In the genomic region with DNA sequence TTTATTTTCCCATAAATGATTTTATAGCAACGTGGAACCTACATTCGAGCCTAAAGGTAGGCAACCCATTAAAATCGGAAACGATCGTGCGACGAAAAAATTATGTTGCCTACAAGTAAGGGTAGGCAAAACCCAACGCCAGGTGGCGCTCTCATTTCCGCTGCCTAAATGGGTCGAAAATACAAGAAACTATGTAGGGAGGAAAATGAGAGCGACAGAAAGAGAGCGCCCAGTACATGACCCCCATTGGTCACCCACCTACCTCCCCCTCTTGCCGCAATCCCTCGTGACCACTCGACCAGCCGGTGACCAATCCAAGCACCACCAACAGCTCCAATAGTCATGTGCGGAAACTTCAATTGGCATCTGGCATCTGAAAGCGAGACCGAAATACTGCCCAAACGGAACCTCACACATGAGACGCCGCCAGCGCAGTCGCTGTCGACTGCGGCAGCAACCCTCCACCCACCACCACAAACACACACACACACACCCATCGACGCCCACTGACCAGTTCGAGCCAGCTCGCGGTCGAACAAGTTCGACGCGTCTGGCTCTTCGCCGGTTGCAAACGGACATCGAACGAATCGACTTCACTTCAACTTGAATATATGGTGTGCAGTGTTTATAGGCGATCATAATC, we compare ENCODE assay signal across 1 fruit fly cellular context.
TF ChIP-seq lines count a peak whose summit lies in the region.

No protein-coding gene starts in this region.

TF ChIP-seq in whole organism, embryonic, 481 proteins besides CTCF, POLR2A, EP300 and RAD21 (continued from another document and continues in another):
- TF ChIP-seq lilli (GFP tag; optimal IDR thresholded peaks at IDR 0.05; lab: Kevin White, UChicago) = peak; percentile 49
- peak; percentile 83 for TF ChIP-seq Hsf (GFP tag; optimal IDR thresholded peaks at IDR 0.05; lab: Kevin White, UChicago)
- peak; percentile 65 for TF ChIP-seq CG13624 (GFP tag; optimal IDR thresholded peaks at IDR 0.05; lab: Kevin White, UChicago)
- TF ChIP-seq sna (GFP tag; IDR thresholded peaks at IDR 0.05; lab: Robert Waterston, UW; ENCODE audit: partially characterized antibody) = no peak
- TF ChIP-seq corto (GFP tag; optimal IDR thresholded peaks at IDR 0.05; lab: Kevin White, UChicago) = no peak
- TF ChIP-seq Bgb (GFP tag; IDR thresholded peaks at IDR 0.05; lab: Robert Waterston, UW; ENCODE audit: partially characterized antibody) = no peak
- TF ChIP-seq CG11723 (GFP tag; optimal IDR thresholded peaks at IDR 0.05; lab: Kevin White, UChicago) = peak; percentile 80
- peak; percentile 73 for TF ChIP-seq tgo (GFP tag; IDR thresholded peaks at IDR 0.05; lab: Robert Waterston, UW)
- no peak for TF ChIP-seq CG6791 (GFP tag; IDR thresholded peaks at IDR 0.05; lab: Robert Waterston, UW; ENCODE audit: partially characterized antibody)
- TF ChIP-seq da (GFP tag; optimal IDR thresholded peaks at IDR 0.05; lab: Kevin White, UChicago) = peak; percentile 41
- peak; percentile 41; the same call in 1 of the 2 replicates for TF ChIP-seq CG4730 (GFP tag; IDR thresholded peaks at IDR 0.05; lab: Robert Waterston, UW)
- no peak for TF ChIP-seq CG12769 (tag; optimal IDR thresholded peaks at IDR 0.05; lab: Kevin White, UChicago)
- TF ChIP-seq ewg (GFP tag; optimal IDR thresholded peaks at IDR 0.05; lab: Kevin White, UChicago) = peak; percentile 81
- TF ChIP-seq Fer2 (tag; optimal IDR thresholded peaks at IDR 0.05; lab: Kevin White, UChicago) = peak; percentile 72
- TF ChIP-seq Xrp1 (GFP tag; IDR thresholded peaks at IDR 0.05; lab: Robert Waterston, UW) = peak; percentile 49; the same call in 1 of the 2 replicates
- peak; percentile 95 for TF ChIP-seq CG11456 (GFP tag; IDR thresholded peaks at IDR 0.05; lab: Robert Waterston, UW)
- peak; percentile 69 for TF ChIP-seq Hr3 (GFP tag; optimal IDR thresholded peaks at IDR 0.05; lab: Kevin White, UChicago)
- peak; percentile 73 for TF ChIP-seq crc (GFP tag; optimal IDR thresholded peaks at IDR 0.05; lab: Kevin White, UChicago)
- peak; percentile 91 for TF ChIP-seq CG9817 (tag; optimal IDR thresholded peaks at IDR 0.05; lab: Kevin White, UChicago)
- TF ChIP-seq CG17568 (GFP tag; optimal IDR thresholded peaks at IDR 0.05; lab: Kevin White, UChicago) = peak; percentile 67
- TF ChIP-seq CG2889 (GFP tag; IDR thresholded peaks at IDR 0.05; lab: Robert Waterston, UW) = no peak
- peak; percentile 71 for TF ChIP-seq CG8944 (GFP tag; optimal IDR thresholded peaks at IDR 0.05; lab: Kevin White, UChicago)
- TF ChIP-seq amos (GFP tag; IDR thresholded peaks at IDR 0.05; lab: Robert Waterston, UW; ENCODE audit: partially characterized antibody) = no peak
- no peak for TF ChIP-seq CG18476 (GFP tag; optimal IDR thresholded peaks at IDR 0.05; lab: Kevin White, UChicago)
- peak; percentile 76 for TF ChIP-seq CG1529 (GFP tag; optimal IDR thresholded peaks at IDR 0.05; lab: Kevin White, UChicago)
- TF ChIP-seq CG5245 (GFP tag; optimal IDR thresholded peaks at IDR 0.05; lab: Kevin White, UChicago) = peak; percentile 72
- peak; percentile 91 for TF ChIP-seq CG7271 (tag; optimal IDR thresholded peaks at IDR 0.05; lab: Kevin White, UChicago)
- TF ChIP-seq pzg (GFP tag; optimal IDR thresholded peaks at IDR 0.05; lab: Kevin White, UChicago) = no peak
- peak; percentile 26 for TF ChIP-seq CG2120 (GFP tag; optimal IDR thresholded peaks at IDR 0.05; lab: Kevin White, UChicago)
- no peak for TF ChIP-seq dan (GFP tag; IDR thresholded peaks at IDR 0.05; lab: Robert Waterston, UW)
- peak; percentile 74 for TF ChIP-seq nmo (GFP tag; optimal IDR thresholded peaks at IDR 0.05; lab: Kevin White, UChicago)
- peak; percentile 70 for TF ChIP-seq Nf-YA (GFP tag; IDR thresholded peaks at IDR 0.05; lab: Robert Waterston, UW)
- TF ChIP-seq CG11504 (tag; optimal IDR thresholded peaks at IDR 0.05; lab: Kevin White, UChicago) = peak; percentile 70
- TF ChIP-seq CG6689 (GFP tag; IDR thresholded peaks at IDR 0.05; lab: Robert Waterston, UW) = peak; percentile 70
- TF ChIP-seq HLHmδ (GFP tag; optimal IDR thresholded peaks at IDR 0.05; lab: Kevin White, UChicago) = peak; percentile 78
- TF ChIP-seq Dip2 (GFP tag; IDR thresholded peaks at IDR 0.05; lab: Robert Waterston, UW) = peak; percentile 94
- TF ChIP-seq en (GFP tag; optimal IDR thresholded peaks at IDR 0.05; lab: Kevin White, UChicago) = peak; percentile 51
- TF ChIP-seq Dll (GFP tag; IDR thresholded peaks at IDR 0.05; lab: Robert Waterston, UW; ENCODE audit: partially characterized antibody) = no peak
- TF ChIP-seq knrl (GFP tag; IDR thresholded peaks at IDR 0.05; lab: Robert Waterston, UW; ENCODE audit: partially characterized antibody) = no peak
- TF ChIP-seq Hand (GFP tag; optimal IDR thresholded peaks at IDR 0.05; lab: Kevin White, UChicago) = no peak
- TF ChIP-seq Six4 (GFP tag; optimal IDR thresholded peaks at IDR 0.05; lab: Kevin White, UChicago) = peak; percentile 54
- TF ChIP-seq nom (GFP tag; optimal IDR thresholded peaks at IDR 0.05; lab: Kevin White, UChicago) = peak; percentile 76
- TF ChIP-seq trem (tag; optimal IDR thresholded peaks at IDR 0.05; lab: Kevin White, UChicago) = peak; percentile 60
- peak; percentile 72 for TF ChIP-seq CG10366 (GFP tag; IDR thresholded peaks at IDR 0.05; lab: Robert Waterston, UW)
- TF ChIP-seq Hr78 (GFP tag; optimal IDR thresholded peaks at IDR 0.05; lab: Kevin White, UChicago) = no peak
- TF ChIP-seq CG6683 (GFP tag; optimal IDR thresholded peaks at IDR 0.05; lab: Kevin White, UChicago) = peak; percentile 36
- TF ChIP-seq ftz-f1 (GFP tag; optimal IDR thresholded peaks at IDR 0.05; lab: Kevin White, UChicago) = no peak
- TF ChIP-seq Max (GFP tag; optimal IDR thresholded peaks at IDR 0.05; lab: Kevin White, UChicago) = peak; percentile 32
- TF ChIP-seq NC2β (GFP tag; optimal IDR thresholded peaks at IDR 0.05; lab: Kevin White, UChicago) = peak; percentile 84
- TF ChIP-seq CG14441 (GFP tag; IDR thresholded peaks at IDR 0.05; lab: Robert Waterston, UW) = peak; percentile 70
- TF ChIP-seq CG3995 (GFP tag; optimal IDR thresholded peaks at IDR 0.05; lab: Kevin White, UChicago) = peak; percentile 48
- TF ChIP-seq CG34376 (GFP tag; optimal IDR thresholded peaks at IDR 0.05; lab: Kevin White, UChicago) = peak; percentile 60
- peak; percentile 65 for TF ChIP-seq Atf-2 (GFP tag; optimal IDR thresholded peaks at IDR 0.05; lab: Kevin White, UChicago)
- TF ChIP-seq CG14860 (GFP tag; IDR thresholded peaks at IDR 0.05; lab: Robert Waterston, UW; ENCODE audit: partially characterized antibody) = no peak
- TF ChIP-seq Trl (optimal IDR thresholded peaks at IDR 0.05; lab: Kevin White, UChicago) = peak; percentile 4 to 12
- peak; percentile 87 for TF ChIP-seq Trl (GFP tag; optimal IDR thresholded peaks at IDR 0.05; lab: Kevin White, UChicago)
- TF ChIP-seq CG12219 (GFP tag; optimal IDR thresholded peaks at IDR 0.05; lab: Kevin White, UChicago) = peak; percentile 67
- peak; percentile 74 for TF ChIP-seq Oli (tag; optimal IDR thresholded peaks at IDR 0.05; lab: Kevin White, UChicago)
- TF ChIP-seq unc-4 (GFP tag; IDR thresholded peaks at IDR 0.05; lab: Robert Waterston, UW; ENCODE audit: partially characterized antibody) = no peak
- TF ChIP-seq sob (GFP tag; IDR thresholded peaks at IDR 0.05; lab: Robert Waterston, UW) = peak; percentile 87
- TF ChIP-seq wek (GFP tag; optimal IDR thresholded peaks at IDR 0.05; lab: Kevin White, UChicago) = peak; percentile 81
- TF ChIP-seq CG31365 (tag; optimal IDR thresholded peaks at IDR 0.05; lab: Kevin White, UChicago) = peak; percentile 67
- peak; percentile 68 for TF ChIP-seq scrt (GFP tag; optimal IDR thresholded peaks at IDR 0.05; lab: Kevin White, UChicago)
- peak; percentile 75 for TF ChIP-seq ash1 (GFP tag; optimal IDR thresholded peaks at IDR 0.05; lab: Kevin White, UChicago)
- TF ChIP-seq btn (GFP tag; optimal IDR thresholded peaks at IDR 0.05; lab: Kevin White, UChicago) = peak; percentile 69
- peak; percentile 85 for TF ChIP-seq Xbp1 (GFP tag; optimal IDR thresholded peaks at IDR 0.05; lab: Kevin White, UChicago)
- peak; percentile 82 for TF ChIP-seq CG3407 (GFP tag; optimal IDR thresholded peaks at IDR 0.05; lab: Kevin White, UChicago)
- TF ChIP-seq rib (GFP tag; IDR thresholded peaks at IDR 0.05; lab: Robert Waterston, UW) = no peak
- no peak for TF ChIP-seq fru (optimal IDR thresholded peaks at IDR 0.05; lab: Kevin White, UChicago)
- peak; percentile 57 for TF ChIP-seq bowl (GFP tag; IDR thresholded peaks at IDR 0.05; lab: Robert Waterston, UW)
- peak; percentile 90 for TF ChIP-seq caup (GFP tag; optimal IDR thresholded peaks at IDR 0.05; lab: Kevin White, UChicago; ENCODE audit: severe bottlenecking)
- TF ChIP-seq CG11560 (tag; IDR thresholded peaks at IDR 0.05; lab: Robert Waterston, UW) = 0 out of 3 replicates have a peak, but pooled peaks have one; percentile 6
- no peak for TF ChIP-seq gt (GFP tag; IDR thresholded peaks at IDR 0.05; lab: Robert Waterston, UW)
- TF ChIP-seq zen (tag; optimal IDR thresholded peaks at IDR 0.05; lab: Kevin White, UChicago) = peak; percentile 79
- peak; percentile 44 for TF ChIP-seq CG4617 (GFP tag; optimal IDR thresholded peaks at IDR 0.05; lab: Kevin White, UChicago; ENCODE audit: borderline replicate concordance)
- peak; percentile 89 for TF ChIP-seq CG1233 (GFP tag; optimal IDR thresholded peaks at IDR 0.05; lab: Kevin White, UChicago)
- no peak for TF ChIP-seq tna (GFP tag; IDR thresholded peaks at IDR 0.05; lab: Robert Waterston, UW; ENCODE audit: partially characterized antibody)
- TF ChIP-seq jigr1 (GFP tag; IDR thresholded peaks at IDR 0.05; lab: Robert Waterston, UW) = 0 out of 3 replicates have a peak, but pooled peaks have one; percentile 9
- peak; percentile 66; the same call in 1 of the 2 replicates for TF ChIP-seq Drgx (GFP tag; IDR thresholded peaks at IDR 0.05; lab: Robert Waterston, UW)
- TF ChIP-seq CG9932 (GFP tag; IDR thresholded peaks at IDR 0.05; lab: Robert Waterston, UW) = peak; percentile 69
- peak; percentile 53 for TF ChIP-seq CG14667 (GFP tag; IDR thresholded peaks at IDR 0.05; lab: Robert Waterston, UW)
- peak; percentile 18 for TF ChIP-seq CG9797 (GFP tag; optimal IDR thresholded peaks at IDR 0.05; lab: Kevin White, UChicago)
- TF ChIP-seq ac (GFP tag; optimal IDR thresholded peaks at IDR 0.05; lab: Kevin White, UChicago) = peak; percentile 72
- no peak for TF ChIP-seq exex (tag; optimal IDR thresholded peaks at IDR 0.05; lab: Kevin White, UChicago)
- TF ChIP-seq ind (GFP tag; optimal IDR thresholded peaks at IDR 0.05; lab: Kevin White, UChicago) = peak; percentile 69
- TF ChIP-seq bab2 (GFP tag; optimal IDR thresholded peaks at IDR 0.05; lab: Kevin White, UChicago) = peak; percentile 67
- peak; percentile 83 for TF ChIP-seq PHDP (tag; optimal IDR thresholded peaks at IDR 0.05; lab: Kevin White, UChicago)
- TF ChIP-seq Ssrp (tag; optimal IDR thresholded peaks at IDR 0.05; lab: Kevin White, UChicago) = peak; percentile 76
- peak; percentile 90 for TF ChIP-seq vvl (GFP tag; IDR thresholded peaks at IDR 0.05; lab: Robert Waterston, UW)
- peak; percentile 67 for TF ChIP-seq gem (tag; optimal IDR thresholded peaks at IDR 0.05; lab: Kevin White, UChicago)
- TF ChIP-seq H15 (GFP tag; IDR thresholded peaks at IDR 0.05; lab: Robert Waterston, UW) = peak; percentile 83
- TF ChIP-seq odd (GFP tag; optimal IDR thresholded peaks at IDR 0.05; lab: Kevin White, UChicago) = peak; percentile 80
- peak; percentile 69 for TF ChIP-seq gsb (GFP tag; IDR thresholded peaks at IDR 0.05; lab: Robert Waterston, UW)
- TF ChIP-seq nerfin-1 (tag; optimal IDR thresholded peaks at IDR 0.05; lab: Kevin White, UChicago) = peak; percentile 76
- TF ChIP-seq cas (GFP tag; IDR thresholded peaks at IDR 0.05; lab: Robert Waterston, UW) = no peak
- no peak for TF ChIP-seq inv (GFP tag; IDR thresholded peaks at IDR 0.05; lab: Robert Waterston, UW; ENCODE audit: partially characterized antibody)
- TF ChIP-seq MBD-R2 (GFP tag; IDR thresholded peaks at IDR 0.05; lab: Robert Waterston, UW) = peak; percentile 15; the same call in 1 of the 2 replicates
- peak; percentile 82 for TF ChIP-seq dysf (GFP tag; IDR thresholded peaks at IDR 0.05; lab: Robert Waterston, UW)
- TF ChIP-seq CG17912 (GFP tag; optimal IDR thresholded peaks at IDR 0.05; lab: Kevin White, UChicago) = peak; percentile 95
- TF ChIP-seq nerfin-2 (GFP tag; IDR thresholded peaks at IDR 0.05; lab: Robert Waterston, UW; ENCODE audit: partially characterized antibody) = no peak
- TF ChIP-seq prd (optimal IDR thresholded peaks at IDR 0.05; lab: Kevin White, UChicago) = no peak
- peak; percentile 54; the same call in 2 of the 3 replicates for TF ChIP-seq prd (GFP tag; IDR thresholded peaks at IDR 0.05; lab: Robert Waterston, UW)
- TF ChIP-seq CG7745 (tag; optimal IDR thresholded peaks at IDR 0.05; lab: Kevin White, UChicago) = no peak
- TF ChIP-seq zen2 (GFP tag; IDR thresholded peaks at IDR 0.05; lab: Robert Waterston, UW; ENCODE audit: partially characterized antibody) = no peak
- peak; percentile 84 for TF ChIP-seq CG6175 (GFP tag; IDR thresholded peaks at IDR 0.05; lab: Robert Waterston, UW)
- TF ChIP-seq bigmax (GFP tag; optimal IDR thresholded peaks at IDR 0.05; lab: Kevin White, UChicago) = peak; percentile 47
- TF ChIP-seq sim (GFP tag; IDR thresholded peaks at IDR 0.05; lab: Robert Waterston, UW) = peak; percentile 69
- TF ChIP-seq CG14965 (GFP tag; optimal IDR thresholded peaks at IDR 0.05; lab: Kevin White, UChicago; ENCODE audit: borderline replicate concordance) = peak; percentile 65
- TF ChIP-seq HmgZ (tag; optimal IDR thresholded peaks at IDR 0.05; lab: Kevin White, UChicago) = peak; percentile 72
- TF ChIP-seq tin (GFP tag; optimal IDR thresholded peaks at IDR 0.05; lab: Kevin White, UChicago) = peak; percentile 81
- TF ChIP-seq danr (GFP tag; IDR thresholded peaks at IDR 0.05; lab: Robert Waterston, UW) = peak; percentile 58; the same call in 1 of the 2 replicates
- peak; percentile 93 for TF ChIP-seq Rfx (GFP tag; IDR thresholded peaks at IDR 0.05; lab: Robert Waterston, UW)
- TF ChIP-seq oc (tag; optimal IDR thresholded peaks at IDR 0.05; lab: Kevin White, UChicago) = peak; percentile 9
- TF ChIP-seq CG16779 (GFP tag; IDR thresholded peaks at IDR 0.05; lab: Robert Waterston, UW) = peak; percentile 76
- no peak for TF ChIP-seq CG16813 (GFP tag; IDR thresholded peaks at IDR 0.05; lab: Robert Waterston, UW; ENCODE audit: partially characterized antibody)
- TF ChIP-seq CG17829 (tag; optimal IDR thresholded peaks at IDR 0.05; lab: Kevin White, UChicago) = peak; percentile 65
- TF ChIP-seq Camta (GFP tag; optimal IDR thresholded peaks at IDR 0.05; lab: Kevin White, UChicago) = peak; percentile 79
- TF ChIP-seq CG6272 (GFP tag; IDR thresholded peaks at IDR 0.05; lab: Robert Waterston, UW) = peak; percentile 60; the same call in 1 of the 2 replicates
- TF ChIP-seq kni (GFP tag; optimal IDR thresholded peaks at IDR 0.05; lab: Kevin White, UChicago) = peak; percentile 92
- TF ChIP-seq br (optimal IDR thresholded peaks at IDR 0.05; lab: Kevin White, UChicago) = no peak
- TF ChIP-seq CG15479 (GFP tag; optimal IDR thresholded peaks at IDR 0.05; lab: Kevin White, UChicago) = no peak
